Fruit fly (Drosophila melanogaster): Measurements from ENCODE around the gene Grip91.

Grip91 gene

dm6 chrX:13781739-13782502 is 37.4 kb upstream of the Grip91 start, which contains the start of the genes CtsB and amrt (continued):
- TF ChIP-seq salr (GFP tag; optimal IDR thresholded peaks at IDR 0.05) (peak in 1 of 2 experiments; percentile 66), CG15336 (GFP tag; IDR thresholded peaks at IDR 0.05) (peak; percentile 60; the same call in 1 of the 2 replicates), Sox102F (GFP tag; optimal IDR thresholded peaks at IDR 0.05) (peak; percentile 46), svp (GFP tag) (no peak), CG3032 (tag; optimal IDR thresholded peaks at IDR 0.05) (peak; percentile 55), CG3919 (GFP tag; optimal IDR thresholded peaks at IDR 0.05) (peak; percentile 59), Eip78C (GFP tag) (peak; percentile 76), fd85E (GFP tag; optimal IDR thresholded peaks at IDR 0.05) (no peak), pdm3 (GFP tag; optimal IDR thresholded peaks at IDR 0.05) (peak; percentile 72), CG11762 (GFP tag; optimal IDR thresholded peaks at IDR 0.05; ENCODE audit: insufficient read depth) (peak; percentile 53), CG6854 (GFP tag; optimal IDR thresholded peaks at IDR 0.05) (no peak), ss (GFP tag; optimal IDR thresholded peaks at IDR 0.05) (peak; percentile 60 to 78), CG7368 (GFP tag; optimal IDR thresholded peaks at IDR 0.05) (peak; percentile 31), net (GFP tag; optimal IDR thresholded peaks at IDR 0.05) (peak; percentile 77), CG32006 (GFP tag; optimal IDR thresholded peaks at IDR 0.05) (peak; percentile 64), spab (GFP tag; optimal IDR thresholded peaks at IDR 0.05) (peak; percentile 48), CG6808 (GFP tag; optimal IDR thresholded peaks at IDR 0.05) (peak; percentile 70), dsx (GFP tag; optimal IDR thresholded peaks at IDR 0.05; ENCODE audit: poor library complexity, severe bottlenecking) (peak; percentile 17), Eip93F (GFP tag; optimal IDR thresholded peaks at IDR 0.05) (no peak), topi (GFP tag; optimal IDR thresholded peaks at IDR 0.05) (peak; percentile 63), CG8319 (GFP tag; optimal IDR thresholded peaks at IDR 0.05) (peak; percentile 7), Ets21C (GFP tag; optimal IDR thresholded peaks at IDR 0.05) (peak; percentile 51), OdsH (GFP tag; optimal IDR thresholded peaks at IDR 0.05) (peak; percentile 66), eg (GFP tag; IDR thresholded peaks at IDR 0.05) (peak; percentile 86), esn (GFP tag; optimal IDR thresholded peaks at IDR 0.05) (peak; percentile 59), fd59A (GFP tag; optimal IDR thresholded peaks at IDR 0.05) (peak; percentile 3), fkh (GFP tag; optimal IDR thresholded peaks at IDR 0.05) (peak; percentile 31), CG8119 (GFP tag; IDR thresholded peaks at IDR 0.05) (no peak; the same call in 2 of the 3 replicates), CG34406 (GFP tag; optimal IDR thresholded peaks at IDR 0.05) (peak; percentile 58), CG6276 (GFP tag; optimal IDR thresholded peaks at IDR 0.05) (peak; percentile 70)

- TF ChIP-seq Sox14 (GFP tag; optimal IDR thresholded peaks at IDR 0.05) (peak; percentile 8), CG3032 (tag; optimal IDR thresholded peaks at IDR 0.05) (peak; percentile 25), Eip78C (GFP tag) (peak; percentile 72), vri (GFP tag; optimal IDR thresholded peaks at IDR 0.05) (no peak), CG10669 (GFP tag; optimal IDR thresholded peaks at IDR 0.05) (peak; percentile 39), Ets21C (GFP tag; optimal IDR thresholded peaks at IDR 0.05) (no peak), CG8319 (GFP tag; optimal IDR thresholded peaks at IDR 0.05) (no peak), Sox102F (GFP tag; optimal IDR thresholded peaks at IDR 0.05) (no peak), fkh (GFP tag; optimal IDR thresholded peaks at IDR 0.05) (peak; percentile 26), CG11294 (GFP tag; IDR thresholded peaks at IDR 0.05) (no peak), dac (GFP tag; optimal IDR thresholded peaks at IDR 0.05) (no peak), CG9139 (GFP tag; optimal IDR thresholded peaks at IDR 0.05) (no peak), CG15336 (GFP tag; IDR thresholded peaks at IDR 0.05) (peak; percentile 58; the same call in 1 of the 2 replicates), CG6276 (GFP tag; optimal IDR thresholded peaks at IDR 0.05) (peak; percentile 83), eg (GFP tag; IDR thresholded peaks at IDR 0.05) (no peak), dsx (GFP tag; optimal IDR thresholded peaks at IDR 0.05; ENCODE audit: poor library complexity, severe bottlenecking) (no peak), Sox15 (GFP tag; optimal IDR thresholded peaks at IDR 0.05) (no peak), esn (GFP tag; optimal IDR thresholded peaks at IDR 0.05) (no peak)
Measured at dm6 chrX:13779696-13780095, 35.2 kb upstream of the Grip91 start.

All from whole organism, prepupa.